Worm (Caenorhabditis elegans) whole organism, late embryonic: Measurements from ENCODE around the gene dmd-4.

Experiments used
- C38D4.7 ChIP-seq: fragments of 200-800 bp; sonication (Bioruptor generic); optimal IDR thresholded peaks from 2 replicates; lab custom pipeline; 2018; ENCODE audit warnings: mild to moderate bottlenecking, missing genetic modification characterization, moderate library complexity, missing compliant biosample characterization
- T23F11.4 ChIP-seq: fragments of 200-800 bp; sonication (Bioruptor generic); optimal IDR thresholded peaks from 2 replicates; lab custom pipeline; 2018; ENCODE audit warnings: mild to moderate bottlenecking, missing genetic modification characterization, missing compliant biosample characterization
- ahr-1 ChIP-seq: sonication (generic microtip); optimal IDR thresholded peaks from 2 replicates; lab custom pipeline; 2016; ENCODE audit warnings: missing genetic modification characterization, missing compliant biosample characterization
- ama-1 ChIP-seq: fragments of 150-350 bp; optimal IDR thresholded peaks from 2 replicates; lab custom pipeline; 2014
- ceh-14 ChIP-seq: sonication (generic microtip); optimal IDR thresholded peaks from 2 replicates; lab custom pipeline; 2016; ENCODE audit warnings: missing genotype, missing genetic modification characterization, missing compliant biosample characterization
- ceh-18 ChIP-seq: sonication (generic microtip); optimal IDR thresholded peaks from 2 replicates; lab custom pipeline; 2016; ENCODE audit warnings: missing genetic modification characterization, missing compliant biosample characterization
- ceh-22 ChIP-seq: sonication (generic microtip); optimal IDR thresholded peaks from 2 replicates; lab custom pipeline; 2017; ENCODE audit warnings: missing biosample characterization, missing genetic modification characterization
- ceh-31 ChIP-seq: sonication (generic microtip); optimal IDR thresholded peaks from 2 replicates; lab custom pipeline; 2016; ENCODE audit warnings: missing genetic modification characterization, missing compliant biosample characterization
- ceh-34 ChIP-seq: sonication (generic microtip); optimal IDR thresholded peaks from 2 replicates; lab custom pipeline; 2016; ENCODE audit warnings: mild to moderate bottlenecking, missing genetic modification characterization, missing compliant biosample characterization
- ceh-45 ChIP-seq: fragments of 200-800 bp; sonication (Bioruptor generic); IDR thresholded peaks from 2 replicates; pipeline ENCODE4 v1.3.6; 2022; ENCODE audit warnings: missing genetic modification reagents, missing genetic modification characterization, missing compliant biosample characterization
- ceh-48 ChIP-seq: sonication (generic microtip); optimal IDR thresholded peaks from 2 replicates; lab custom pipeline; 2016; ENCODE audit warnings: missing genetic modification characterization, inconsistent platforms, missing compliant biosample characterization
- ceh-6 ChIP-seq: fragments of 200-800 bp; sonication (Bioruptor generic); optimal IDR thresholded peaks from 2 replicates; lab custom pipeline; 2018; ENCODE audit warnings: mild to moderate bottlenecking, missing genetic modification characterization, missing compliant biosample characterization
- ceh-9 ChIP-seq: sonication (generic microtip); optimal IDR thresholded peaks from 2 replicates; lab custom pipeline; 2016; ENCODE audit warnings: mild to moderate bottlenecking, missing genetic modification characterization, inconsistent platforms, missing compliant biosample characterization
- che-1 ChIP-seq: sonication (generic microtip); optimal IDR thresholded peaks from 2 replicates; lab custom pipeline; 2016; ENCODE audit warnings: mild to moderate bottlenecking, missing genetic modification characterization, missing compliant biosample characterization
- dmd-4 ChIP-seq: sonication (generic microtip); optimal IDR thresholded peaks from 2 replicates; lab custom pipeline; 2016; ENCODE audit warnings: borderline replicate concordance, missing genetic modification characterization, missing compliant biosample characterization
- elt-2 ChIP-seq: sonication (generic microtip); optimal IDR thresholded peaks from 2 replicates; lab custom pipeline; 2016; ENCODE audit warnings: missing genetic modification reagents, missing genetic modification characterization, missing compliant biosample characterization
- elt-4 ChIP-seq: sonication (generic microtip); optimal IDR thresholded peaks from 2 replicates; lab custom pipeline; 2016; ENCODE audit warnings: missing genetic modification characterization, missing compliant biosample characterization
- ets-4 ChIP-seq: sonication (generic microtip); optimal IDR thresholded peaks from 2 replicates; lab custom pipeline; 2016; ENCODE audit warnings: missing genetic modification characterization, missing compliant biosample characterization
- eyg-1 ChIP-seq: sonication (generic microtip); optimal IDR thresholded peaks from 2 replicates; lab custom pipeline; 2016; ENCODE audit warnings: missing genotype, missing genetic modification characterization, missing compliant biosample characterization
- fax-1 ChIP-seq: sonication (generic microtip); optimal IDR thresholded peaks from 2 replicates; lab custom pipeline; 2016; ENCODE audit warnings: missing genotype, missing genetic modification characterization, missing compliant biosample characterization
- fkh-6 ChIP-seq: sonication (generic microtip); optimal IDR thresholded peaks from 2 replicates; lab custom pipeline; 2016; ENCODE audit warnings: missing genetic modification characterization, missing compliant biosample characterization
- hlh-15 ChIP-seq: sonication (generic microtip); optimal IDR thresholded peaks from 2 replicates; lab custom pipeline; 2016; ENCODE audit warnings: missing genetic modification characterization, missing compliant biosample characterization
- hlh-30 ChIP-seq: sonication (generic microtip); optimal IDR thresholded peaks from 2 replicates; lab custom pipeline; 2017; ENCODE audit warnings: antibody characterized with exemption, missing genetic modification characterization, missing compliant biosample characterization; ENCODE audit not compliant: insufficient read depth
- hlh-6 ChIP-seq: sonication (generic microtip); optimal IDR thresholded peaks from 2 replicates; lab custom pipeline; 2016; ENCODE audit warnings: missing genotype, missing genetic modification characterization, missing compliant biosample characterization
- hlh-8 ChIP-seq: sonication (generic microtip); optimal IDR thresholded peaks from 2 replicates; lab custom pipeline; 2016; ENCODE audit warnings: missing genotype, missing genetic modification characterization, missing compliant biosample characterization
- lin-11 ChIP-seq: fragments of 200-800 bp; sonication (Bioruptor generic); optimal IDR thresholded peaks from 2 replicates; lab custom pipeline; 2018; ENCODE audit warnings: mild to moderate bottlenecking, missing genetic modification characterization, missing compliant biosample characterization
- mec-3 ChIP-seq: sonication (generic microtip); optimal IDR thresholded peaks from 2 replicates; lab custom pipeline; 2016; ENCODE audit warnings: borderline replicate concordance, missing genetic modification characterization, missing compliant biosample characterization
- nfya-1 ChIP-seq: sonication (generic microtip); optimal IDR thresholded peaks from 2 replicates; lab custom pipeline; 2017; ENCODE audit warnings: missing genetic modification characterization, mild to moderate bottlenecking, missing compliant biosample characterization, antibody characterized with exemption, moderate library complexity
- nhr-11 ChIP-seq: fragments of 150-350 bp; optimal IDR thresholded peaks from 2 replicates; lab custom pipeline; 2014; ENCODE audit warnings: missing biosample characterization, missing genetic modification characterization
- nhr-232 ChIP-seq: sonication (generic microtip); optimal IDR thresholded peaks from 2 replicates; lab custom pipeline; 2016; ENCODE audit warnings: missing genetic modification characterization, missing compliant biosample characterization
- npax-4 ChIP-seq: sonication (generic microtip); optimal IDR thresholded peaks from 2 replicates; lab custom pipeline; 2016; ENCODE audit warnings: missing genetic modification characterization, missing compliant biosample characterization
- odd-2 ChIP-seq: sonication (generic microtip); optimal IDR thresholded peaks from 2 replicates; lab custom pipeline; 2017; ENCODE audit warnings: antibody characterized with exemption, mild to moderate bottlenecking, missing genetic modification characterization, missing compliant biosample characterization
- pag-3 ChIP-seq: sonication (generic microtip); optimal IDR thresholded peaks from 2 replicates; lab custom pipeline; 2016; ENCODE audit warnings: missing compliant biosample characterization, missing genetic modification characterization, borderline replicate concordance
- pha-2 ChIP-seq: sonication (generic microtip); optimal IDR thresholded peaks from 2 replicates; lab custom pipeline; 2017; ENCODE audit warnings: mild to moderate bottlenecking, missing genetic modification characterization, missing compliant biosample characterization
- pha-4 ChIP-seq: fragments of 150-350 bp; optimal IDR thresholded peaks from 2 replicates; lab custom pipeline; 2018; ENCODE audit warnings: missing biosample characterization, missing genetic modification reagents, missing genetic modification characterization
- rnt-1 ChIP-seq: sonication (generic microtip); optimal IDR thresholded peaks from 2 replicates; lab custom pipeline; 2016; ENCODE audit warnings: missing genetic modification characterization, missing compliant biosample characterization
- sox-2 ChIP-seq: fragments of 200-800 bp; sonication (Bioruptor generic); IDR thresholded peaks from 2 replicates; pipeline ENCODE4 v1.3.6; 2022; ENCODE audit warnings: missing genetic modification reagents, missing genetic modification characterization, missing compliant biosample characterization
- sox-4 ChIP-seq: sonication (generic microtip); optimal IDR thresholded peaks from 2 replicates; lab custom pipeline; 2017; ENCODE audit warnings: mild to moderate bottlenecking, missing genetic modification characterization, inconsistent platforms, missing compliant biosample characterization
- syd-9 ChIP-seq: sonication (generic microtip); optimal IDR thresholded peaks from 2 replicates; lab custom pipeline; 2016; ENCODE audit warnings: mild to moderate bottlenecking, missing genetic modification characterization, moderate library complexity, missing compliant biosample characterization
- tbx-2 ChIP-seq: sonication (generic microtip); optimal IDR thresholded peaks from 2 replicates; lab custom pipeline; 2016; ENCODE audit warnings: missing genetic modification characterization, missing compliant biosample characterization
- unc-3 ChIP-seq, 2 experiments: fragments of 200-800 bp in 1 of 2; sonication (Bioruptor generic) in 1 of 2; sonication (generic microtip) in 1 of 2; conservative IDR thresholded peaks in 1 of 2; optimal IDR thresholded peaks in 1 of 2; 2 replicates each; pipeline versions ENCODE4 v1.3.6 to Lab custom; 2016 to 2022; ENCODE audit warnings: missing compliant biosample characterization in 2 of 2, missing genetic modification characterization in 2 of 2, missing genetic modification reagents in 1 of 2
- unc-42 ChIP-seq: sonication (generic microtip); optimal IDR thresholded peaks from 2 replicates; lab custom pipeline; 2016; ENCODE audit warnings: missing genotype, missing genetic modification characterization, missing compliant biosample characterization
- unc-55 ChIP-seq: sonication (generic microtip); optimal IDR thresholded peaks from 2 replicates; lab custom pipeline; 2017; ENCODE audit warnings: missing biosample characterization, missing genetic modification reagents, missing genetic modification characterization
- unc-86 ChIP-seq: sonication (generic microtip); optimal IDR thresholded peaks from 2 replicates; lab custom pipeline; 2016; ENCODE audit warnings: missing genetic modification characterization, missing compliant biosample characterization
- zip-5 ChIP-seq: sonication (generic microtip); optimal IDR thresholded peaks from 2 replicates; lab custom pipeline; 2016; ENCODE audit warnings: missing genetic modification characterization, missing compliant biosample characterization

Gene dmd-4

ce11 chrX:14871780-14872179, 10.1 kb upstream of the dmd-4 start, which contains the start of gene F31F6.2:
Gene F31F6.2 (minus strand): TSS chrX:14871880.
- TF ChIP-seq ceh-22 (no peak), hlh-8 (tag; lab: Kevin White, UChicago) (no peak), nhr-11 (tag; lab: Kevin White, UChicago) (no peak), ceh-6 (GFP tag; lab: Kevin White, UChicago) (no peak), syd-9 (no peak), lin-11 (tag; lab: Kevin White, UChicago) (no peak), rnt-1 (tag; lab: Kevin White, UChicago) (no peak), che-1 (tag; lab: Kevin White, UChicago) (no peak), elt-4 (tag; lab: Kevin White, UChicago) (no peak), ceh-45 (no peak)
- TF ChIP-seq, all 69 proteins: peak for 0

- no peak for TF ChIP-seq che-1 (tag; lab: Kevin White, UChicago)
- peak; percentile 54 for TF ChIP-seq dmd-4 (tag; lab: Kevin White, UChicago)
- TF ChIP-seq, all 69 proteins: peak for 1
These were observed 6.5 kb upstream of the dmd-4 start, which contains the start of gene F31F6.1 for ce11 chrX:14868200-14868599. Gene F31F6.1 (minus strand): TSS chrX:14868300.

ce11 chrX:14865744-14866143, 4.1 kb upstream of the dmd-4 start, which contains the start of gene C27C12.3:
Gene C27C12.3 (minus strand): TSS chrX:14865844.
- no peak for TF ChIP-seq ama-1
- TF ChIP-seq ceh-31 (tag; lab: Kevin White, UChicago), result no peak
- no peak for TF ChIP-seq ceh-22
- TF ChIP-seq fkh-6, result no peak
- no peak for TF ChIP-seq ahr-1 (tag; lab: Kevin White, UChicago)

- TF ChIP-seq mec-3 (tag; lab: Kevin White, UChicago), result no peak
- TF ChIP-seq unc-55, result peak; percentile 53
- peak; percentile 59 for TF ChIP-seq hlh-30 (tag; lab: Kevin White, UChicago)
- no peak for TF ChIP-seq sox-4 (tag; lab: Kevin White, UChicago)
- TF ChIP-seq elt-2 (tag; lab: Kevin White, UChicago), result peak; percentile 53
- peak; percentile 44 for TF ChIP-seq ceh-34 (tag; lab: Kevin White, UChicago)
- no peak for TF ChIP-seq ceh-45
- no peak for TF ChIP-seq unc-3 (GFP tag; conservative IDR thresholded peaks at IDR 0.05; lab: Robert Waterston, UW)
- TF ChIP-seq unc-3 (tag; optimal IDR thresholded peaks at IDR 0.05; lab: Kevin White, UChicago), result no peak
- TF ChIP-seq T23F11.4, result no peak
- no peak for TF ChIP-seq npax-4
- TF ChIP-seq pag-3, result no peak
- TF ChIP-seq C38D4.7, result no peak
- TF ChIP-seq nfya-1 (tag; lab: Kevin White, UChicago), result peak; percentile 66
- TF ChIP-seq nhr-232 (tag; lab: Kevin White, UChicago), result no peak
- no peak for TF ChIP-seq hlh-15
- peak; percentile 50 for TF ChIP-seq ceh-18 (tag; lab: Kevin White, UChicago)
- no peak for TF ChIP-seq pha-4 (tag; lab: Kevin White, UChicago)
- TF ChIP-seq sox-2 (GFP tag; lab: Robert Waterston, UW), result no peak
- TF ChIP-seq ceh-48 (tag; lab: Kevin White, UChicago), result no peak
- TF ChIP-seq rnt-1 (tag; lab: Kevin White, UChicago), result peak; percentile 56
- TF ChIP-seq unc-86 (tag; lab: Kevin White, UChicago), result no peak
- TF ChIP-seq ets-4 (tag; lab: Kevin White, UChicago), result peak; percentile 81
- TF ChIP-seq eyg-1 (tag; lab: Kevin White, UChicago), result no peak
- TF ChIP-seq ahr-1 (tag; lab: Kevin White, UChicago), result peak; percentile 39
- TF ChIP-seq tbx-2 (tag; lab: Kevin White, UChicago), result peak; percentile 88
- no peak for TF ChIP-seq pha-2
- TF ChIP-seq ama-1, result no peak
- TF ChIP-seq odd-2 (tag; lab: Kevin White, UChicago), result no peak
- peak; percentile 47 for TF ChIP-seq hlh-6 (tag; lab: Kevin White, UChicago)
- TF ChIP-seq ceh-9 (tag; lab: Kevin White, UChicago), result no peak
- peak; percentile 38 for TF ChIP-seq fax-1 (tag; lab: Kevin White, UChicago)
- TF ChIP-seq hlh-8 (tag; lab: Kevin White, UChicago), result peak; percentile 40
- TF ChIP-seq ceh-31 (tag; lab: Kevin White, UChicago), result peak; percentile 89
- peak; percentile 39 for TF ChIP-seq zip-5 (tag; lab: Kevin White, UChicago)
- no peak for TF ChIP-seq che-1 (tag; lab: Kevin White, UChicago)
- peak; percentile 90 for TF ChIP-seq unc-42
- peak; percentile 42 for TF ChIP-seq ceh-14 (tag; lab: Kevin White, UChicago)
These were observed 7.9 kb downstream of the dmd-4 start, which contains the start of the genes C27C12.1 and C27C12.4 for ce11 chrX:14853712-14854217. Gene C27C12.1 (minus strand): TSS chrX:14853762. Gene C27C12.4 (plus strand): TSS chrX:14854086.
